Worm (Caenorhabditis elegans) whole organism, L2 larva: ENCODE data around the gene calf-1.

ENCODE experiments used
- C34F6.9 ChIP-seq: fragments of 150-350 bp; optimal IDR thresholded peaks from 2 replicates; lab custom pipeline; 2014; ENCODE audit warnings: missing biosample characterization, missing genetic modification characterization
- R02D3.7 ChIP-seq: fragments of 150-350 bp; optimal IDR thresholded peaks from 2 replicates; lab custom pipeline; 2014; ENCODE audit warnings: missing biosample characterization, missing genetic modification characterization
- Y55F3AM.14 ChIP-seq: fragments of 200-800 bp; sonication (Bioruptor generic); optimal IDR thresholded peaks from 2 replicates; lab custom pipeline; 2018; ENCODE audit warnings: mild to moderate bottlenecking, missing genetic modification characterization, missing compliant biosample characterization
- ZK546.5 ChIP-seq: sonication (generic microtip); optimal IDR thresholded peaks from 2 replicates; lab custom pipeline; 2017; ENCODE audit warnings: missing biosample characterization, missing genetic modification characterization
- alr-1 ChIP-seq: fragments of 150-350 bp; optimal IDR thresholded peaks from 2 replicates; lab custom pipeline; 2014; ENCODE audit warnings: missing biosample characterization, missing genetic modification characterization
- aly-2 ChIP-seq: fragments of 150-350 bp; optimal IDR thresholded peaks from 2 replicates; lab custom pipeline; 2014; ENCODE audit warnings: missing biosample characterization, missing genetic modification characterization
- ama-1 ChIP-seq: fragments of 150-350 bp; optimal IDR thresholded peaks from 2 replicates; lab custom pipeline; 2018; ENCODE audit warnings: inconsistent platforms
- blmp-1 ChIP-seq: sonication (generic microtip); optimal IDR thresholded peaks from 2 replicates; lab custom pipeline; 2017; ENCODE audit warnings: missing genetic modification characterization, mild to moderate bottlenecking, missing compliant biosample characterization, antibody characterized with exemption, moderate library complexity; ENCODE audit not compliant: insufficient read depth
- ceh-82 ChIP-seq: fragments of 150-350 bp; optimal IDR thresholded peaks from 2 replicates; lab custom pipeline; 2014; ENCODE audit warnings: missing biosample characterization, missing genetic modification characterization
- dmd-4 ChIP-seq: sonication (generic microtip); optimal IDR thresholded peaks from 2 replicates; lab custom pipeline; 2017; ENCODE audit warnings: missing biosample characterization, missing genetic modification characterization
- egl-27 ChIP-seq: sonication (generic microtip); optimal IDR thresholded peaks from 3 replicates; lab custom pipeline; 2017; ENCODE audit warnings: missing biosample characterization, missing genetic modification reagents, missing genetic modification characterization
- elt-1 ChIP-seq: fragments of 150-350 bp; optimal IDR thresholded peaks from 2 replicates; lab custom pipeline; 2014; ENCODE audit warnings: missing biosample characterization, missing genetic modification characterization
- elt-3 ChIP-seq: sonication (generic microtip); optimal IDR thresholded peaks from 2 replicates; lab custom pipeline; 2017; ENCODE audit warnings: missing biosample characterization, missing genetic modification characterization
- fos-1 ChIP-seq: fragments of 150-350 bp; optimal IDR thresholded peaks from 2 replicates; lab custom pipeline; 2014; ENCODE audit warnings: missing biosample characterization, missing genetic modification characterization
- gmeb-1 ChIP-seq: fragments of 150-350 bp; optimal IDR thresholded peaks from 2 replicates; lab custom pipeline; 2014; ENCODE audit warnings: missing biosample characterization, missing genetic modification characterization
- lin-13 ChIP-seq: fragments of 150-350 bp; optimal IDR thresholded peaks from 2 replicates; lab custom pipeline; 2014; ENCODE audit warnings: missing biosample characterization, missing genetic modification reagents, missing genetic modification characterization
- lin-39 ChIP-seq: fragments of 150-350 bp; optimal IDR thresholded peaks from 2 replicates; lab custom pipeline; 2014; ENCODE audit warnings: missing biosample characterization, missing genetic modification reagents, missing genetic modification characterization
- lsy-2 ChIP-seq, 2 experiments: fragments of 150-350 bp in 1 of 2; sonication (generic microtip) in 1 of 2; optimal IDR thresholded peaks; 2 replicates each; lab custom pipeline; 2014 to 2017; ENCODE audit warnings: missing biosample characterization in 2 of 2, missing genetic modification characterization in 2 of 2
- mab-5 ChIP-seq: fragments of 150-350 bp; optimal IDR thresholded peaks from 2 replicates; lab custom pipeline; 2014; ENCODE audit warnings: missing biosample characterization, missing genetic modification characterization
- mbf-1 ChIP-seq: sonication (generic microtip); optimal IDR thresholded peaks from 2 replicates; lab custom pipeline; 2017; ENCODE audit warnings: missing biosample characterization, missing genetic modification characterization
- mdl-1 ChIP-seq, 2 experiments: fragments of 150-350 bp in 1 of 2; sonication (generic microtip) in 1 of 2; optimal IDR thresholded peaks; 2 replicates each; lab custom pipeline; 2017; ENCODE audit warnings: missing biosample characterization in 2 of 2, missing genetic modification characterization in 2 of 2
- nhr-10 ChIP-seq: sonication (generic microtip); optimal IDR thresholded peaks from 2 replicates; lab custom pipeline; 2017; ENCODE audit warnings: missing biosample characterization, missing genetic modification characterization
- nhr-11 ChIP-seq: fragments of 150-350 bp; optimal IDR thresholded peaks from 2 replicates; lab custom pipeline; 2014; ENCODE audit warnings: missing biosample characterization, missing genetic modification characterization
- nhr-12 ChIP-seq: fragments of 150-350 bp; optimal IDR thresholded peaks from 2 replicates; lab custom pipeline; 2014; ENCODE audit warnings: missing biosample characterization, missing genetic modification characterization
- nhr-129 ChIP-seq: fragments of 150-350 bp; optimal IDR thresholded peaks from 2 replicates; lab custom pipeline; 2014; ENCODE audit warnings: missing biosample characterization, missing genetic modification characterization
- nhr-23 ChIP-seq: fragments of 150-350 bp; optimal IDR thresholded peaks from 2 replicates; lab custom pipeline; 2014; ENCODE audit warnings: missing biosample characterization, missing genetic modification reagents, missing genetic modification characterization
- nhr-237 ChIP-seq: fragments of 150-350 bp; optimal IDR thresholded peaks from 2 replicates; lab custom pipeline; 2014; ENCODE audit warnings: missing biosample characterization, missing genetic modification characterization
- nhr-6 ChIP-seq: fragments of 150-350 bp; optimal IDR thresholded peaks from 2 replicates; lab custom pipeline; 2014; ENCODE audit warnings: missing biosample characterization, missing genetic modification characterization
- nhr-77 ChIP-seq: fragments of 150-350 bp; optimal IDR thresholded peaks from 2 replicates; lab custom pipeline; 2014; ENCODE audit warnings: missing biosample characterization, missing genetic modification characterization
- peb-1 ChIP-seq: fragments of 150-350 bp; optimal IDR thresholded peaks from 2 replicates; lab custom pipeline; 2014; ENCODE audit warnings: missing biosample characterization, missing genetic modification characterization
- sma-3 ChIP-seq: sonication (generic microtip); optimal IDR thresholded peaks from 2 replicates; lab custom pipeline; 2016; ENCODE audit warnings: missing genetic modification reagents, missing genetic modification characterization, missing compliant biosample characterization
- sma-9 ChIP-seq, 2 experiments: fragments of 150-350 bp in 1 of 2; sonication (generic microtip) in 1 of 2; optimal IDR thresholded peaks; 2 replicates each; lab custom pipeline; 2014 to 2016; ENCODE audit warnings: missing genetic modification characterization in 2 of 2, mild to moderate bottlenecking in 1 of 2, missing biosample characterization in 1 of 2, missing compliant biosample characterization in 1 of 2, missing genetic modification reagents in 1 of 2, moderate library complexity in 1 of 2
- snpc-4 ChIP-seq: fragments of 150-350 bp; optimal IDR thresholded peaks from 2 replicates; lab custom pipeline; 2014; ENCODE audit warnings: missing biosample characterization, missing genetic modification characterization
- unc-39 ChIP-seq: fragments of 150-350 bp; optimal IDR thresholded peaks from 2 replicates; lab custom pipeline; 2014; ENCODE audit warnings: missing biosample characterization, missing genetic modification characterization
- unc-55 ChIP-seq: fragments of 150-350 bp; sonication (generic microtip); optimal IDR thresholded peaks from 3 replicates; lab custom pipeline; 2014; ENCODE audit warnings: missing biosample characterization, missing genetic modification reagents, missing genetic modification characterization
- unc-62 ChIP-seq: fragments of 150-350 bp; optimal IDR thresholded peaks from 2 replicates; lab custom pipeline; 2014; ENCODE audit warnings: missing biosample characterization, missing genetic modification reagents, missing genetic modification characterization
- zag-1 ChIP-seq: fragments of 150-350 bp; optimal IDR thresholded peaks from 2 replicates; lab custom pipeline; 2014; ENCODE audit warnings: missing biosample characterization, missing genetic modification characterization
- ztf-1 ChIP-seq: fragments of 200-800 bp; sonication (Bioruptor generic); conservative IDR thresholded peaks from 2 replicates; pipeline ENCODE4 v1.3.6; 2022; ENCODE audit warnings: missing genetic modification characterization, missing compliant biosample characterization
- ztf-11 ChIP-seq: sonication (generic microtip); optimal IDR thresholded peaks from 2 replicates; lab custom pipeline; 2017; ENCODE audit warnings: missing biosample characterization, missing genetic modification characterization
- ztf-4 ChIP-seq: fragments of 150-350 bp; optimal IDR thresholded peaks from 2 replicates; lab custom pipeline; 2014; ENCODE audit warnings: missing biosample characterization, missing genetic modification characterization

The calf-1 gene

DNA sequence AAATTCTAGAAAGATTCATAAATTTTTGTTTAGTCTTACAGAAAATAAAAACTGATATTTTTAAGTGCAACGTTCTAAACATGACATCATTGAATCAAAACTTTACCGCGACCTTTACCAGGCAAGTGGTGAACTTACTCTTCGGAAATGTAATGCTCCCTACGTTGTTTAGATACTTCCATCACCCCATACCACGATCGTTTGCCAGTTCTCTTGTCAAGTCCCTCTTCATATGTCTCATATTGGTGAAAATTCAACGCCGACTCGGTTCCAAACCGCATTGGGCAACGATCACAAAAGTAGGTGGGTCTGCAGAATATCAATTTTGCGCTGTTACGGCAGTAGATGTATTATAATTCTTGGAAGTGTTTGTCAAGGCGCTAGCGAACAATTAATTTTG, 18.1 kb downstream of the calf-1 start, which contains the start of gene B0250.18:
Gene B0250.18 (minus strand): TSS at position 101 of the 400 bp plus-strand sequence.
- no peak for TF ChIP-seq blmp-1 (tag; lab: Kevin White, UChicago)
- TF ChIP-seq nhr-6, result no peak
- no peak for TF ChIP-seq nhr-11 (tag; lab: Kevin White, UChicago)
- no peak for TF ChIP-seq aly-2
- TF ChIP-seq unc-62 (GFP tag; lab: Kevin White, UChicago), result no peak
- TF ChIP-seq nhr-23, result no peak
- TF ChIP-seq mdl-1 (tag; optimal IDR thresholded peaks at IDR 0.05; lab: Kevin White, UChicago), result no peak
- TF ChIP-seq C34F6.9 (tag; lab: Kevin White, UChicago), result no peak
- no peak for TF ChIP-seq lin-13 (GFP tag; lab: Kevin White, UChicago)

DNA sequence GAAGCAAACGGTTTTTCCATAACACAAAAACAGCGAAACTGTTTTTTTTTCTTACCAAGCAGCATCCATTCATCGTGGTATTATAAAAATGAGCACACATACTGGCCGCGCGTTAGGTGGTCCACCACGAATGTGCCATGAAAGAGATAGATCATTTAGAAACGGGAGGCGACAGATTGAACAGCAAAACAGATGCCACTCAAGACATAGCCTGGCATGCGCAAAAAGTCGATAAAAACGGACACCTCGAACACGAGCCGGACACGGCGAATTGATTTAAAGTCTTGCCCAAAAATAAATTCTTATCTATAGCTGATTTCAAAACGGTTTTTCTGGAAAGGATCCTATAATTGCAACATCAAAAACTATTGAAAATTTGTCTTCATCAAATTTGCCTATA, 21.7 kb downstream of the calf-1 start:
- no peak for TF ChIP-seq sma-3 (GFP tag; lab: Kevin White, UChicago)
- TF ChIP-seq ztf-1 (GFP tag; lab: Robert Waterston, UW), result no peak
- no peak for TF ChIP-seq blmp-1 (tag; lab: Kevin White, UChicago)
- TF ChIP-seq unc-55 (GFP tag; lab: Kevin White, UChicago), result peak; percentile 3
- no peak for TF ChIP-seq nhr-6
- no peak for TF ChIP-seq nhr-77 (tag; lab: Kevin White, UChicago)
- TF ChIP-seq aly-2, result no peak
- TF ChIP-seq C34F6.9 (tag; lab: Kevin White, UChicago), result peak; percentile 5
- TF ChIP-seq mbf-1 (tag; lab: Kevin White, UChicago), result no peak
- TF ChIP-seq elt-3 (tag; lab: Kevin White, UChicago), result no peak
- no peak for TF ChIP-seq nhr-11 (tag; lab: Kevin White, UChicago)
- TF ChIP-seq ztf-4 (tag; lab: Kevin White, UChicago), result no peak
- no peak for TF ChIP-seq ztf-11
- no peak for TF ChIP-seq lsy-2 (tag; optimal IDR thresholded peaks at IDR 0.05; lab: Kevin White, UChicago)
- TF ChIP-seq ceh-82, result no peak
- TF ChIP-seq nhr-10 (tag; lab: Kevin White, UChicago), result no peak
- TF ChIP-seq elt-1 (tag; lab: Kevin White, UChicago), result no peak

DNA sequence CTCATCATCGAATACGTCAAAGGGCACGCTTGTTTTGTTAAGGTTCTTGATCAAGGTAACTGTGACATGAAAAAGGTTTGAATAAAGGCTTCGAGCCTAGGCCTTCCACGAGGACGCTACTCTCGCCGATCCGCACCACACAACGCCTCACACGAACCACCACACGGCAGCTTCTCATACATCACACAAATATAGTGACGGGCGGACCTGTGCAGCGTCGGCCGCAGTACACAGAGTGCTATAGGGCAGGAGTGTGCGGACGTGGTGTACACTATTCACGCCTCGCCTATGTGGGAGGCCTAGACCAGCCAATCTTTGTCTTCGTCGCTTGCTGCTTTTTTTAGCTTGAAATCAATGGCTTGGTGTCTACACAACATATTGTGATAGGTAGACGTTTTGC, 23.3 kb downstream of the calf-1 start:
- TF ChIP-seq nhr-77 (tag; lab: Kevin White, UChicago) (no peak), nhr-129 (tag; lab: Kevin White, UChicago) (peak; percentile 1), snpc-4 (tag; lab: Kevin White, UChicago) (peak; percentile 96), gmeb-1 (no peak), alr-1 (tag; lab: Kevin White, UChicago) (no peak), ama-1 (lab: Kevin White, UChicago) (no peak), mab-5 (no peak), R02D3.7 (tag; lab: Kevin White, UChicago) (no peak), sma-9 (GFP tag; optimal IDR thresholded peaks at IDR 0.05; lab: Kevin White, UChicago) (no peak), sma-9 (tag; optimal IDR thresholded peaks at IDR 0.05; lab: Kevin White, UChicago) (no peak), ztf-4 (tag; lab: Kevin White, UChicago) (no peak), unc-55 (GFP tag; lab: Kevin White, UChicago) (peak; percentile 8)

DNA sequence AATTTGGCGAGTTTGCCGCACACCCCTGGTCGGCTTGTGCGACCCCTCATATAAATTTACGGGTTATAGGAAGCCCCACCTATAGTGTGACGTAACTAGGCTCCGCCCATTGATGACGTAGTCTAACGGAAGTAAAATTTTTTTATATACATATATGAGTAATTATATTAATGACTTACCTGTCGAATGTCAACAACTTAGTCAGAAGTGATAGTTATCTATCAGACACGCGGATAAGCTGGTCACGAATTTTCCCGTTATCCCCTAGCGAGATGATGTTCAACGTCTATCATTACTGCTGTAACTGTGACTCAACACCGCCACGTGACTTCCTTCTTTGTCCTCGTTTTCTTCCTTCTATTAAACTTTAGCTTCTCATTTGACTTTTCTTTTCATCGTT, 25.1 kb downstream of the calf-1 start, which contains the start of gene srd-70:
Gene srd-70 (plus strand): TSS at position 301 of the 400 bp plus-strand sequence.
- TF ChIP-seq C34F6.9 (tag; lab: Kevin White, UChicago) (no peak), ztf-11 (no peak), blmp-1 (tag; lab: Kevin White, UChicago) (no peak), dmd-4 (tag; lab: Kevin White, UChicago) (no peak), ZK546.5 (tag; lab: Kevin White, UChicago) (no peak), aly-2 (no peak), zag-1 (tag; lab: Kevin White, UChicago) (no peak), fos-1 (tag; lab: Kevin White, UChicago) (no peak), unc-39 (tag; lab: Kevin White, UChicago) (no peak), nhr-237 (tag; lab: Kevin White, UChicago) (no peak), unc-62 (GFP tag; lab: Kevin White, UChicago) (no peak)

DNA sequence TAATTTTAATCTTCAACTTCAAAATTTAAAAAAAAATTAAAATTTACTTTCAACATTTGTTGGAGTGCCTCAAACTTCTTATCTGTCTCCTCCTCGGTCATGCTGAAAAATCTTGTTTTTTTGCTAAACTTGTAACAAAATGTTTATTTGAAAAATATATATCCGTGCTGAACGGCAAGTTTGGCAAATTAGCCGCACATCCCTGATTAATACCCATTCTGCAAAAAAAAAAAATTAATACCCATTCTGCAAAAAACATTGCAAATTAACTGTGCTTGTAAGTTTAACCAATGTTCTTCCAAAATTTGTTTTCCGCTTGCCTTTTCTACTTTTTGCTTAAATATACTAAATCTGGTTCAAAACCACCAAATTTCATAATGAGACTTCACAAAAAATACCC, 25.8 kb downstream of the calf-1 start, which contains the start of gene F48F5.6:
Gene F48F5.6 (minus strand): TSS at position 101 of the 400 bp plus-strand sequence.
- no peak for TF ChIP-seq nhr-11 (tag; lab: Kevin White, UChicago)
- TF ChIP-seq lin-39, result no peak
- no peak for TF ChIP-seq mab-5
- no peak for TF ChIP-seq zag-1 (tag; lab: Kevin White, UChicago)
- no peak for TF ChIP-seq sma-3 (GFP tag; lab: Kevin White, UChicago)
- TF ChIP-seq nhr-12 (tag; lab: Kevin White, UChicago), result no peak
- TF ChIP-seq gmeb-1, result no peak
- TF ChIP-seq blmp-1 (tag; lab: Kevin White, UChicago), result no peak
- TF ChIP-seq peb-1 (tag; lab: Kevin White, UChicago), result no peak
- no peak for TF ChIP-seq egl-27
- TF ChIP-seq unc-55 (GFP tag; lab: Kevin White, UChicago), result no peak
- TF ChIP-seq Y55F3AM.14 (GFP tag; lab: Kevin White, UChicago), result no peak
- TF ChIP-seq fos-1 (tag; lab: Kevin White, UChicago), result no peak
- TF ChIP-seq alr-1 (tag; lab: Kevin White, UChicago), result no peak
- TF ChIP-seq sma-9 (GFP tag; optimal IDR thresholded peaks at IDR 0.05; lab: Kevin White, UChicago), result no peak
- no peak for TF ChIP-seq sma-9 (tag; optimal IDR thresholded peaks at IDR 0.05; lab: Kevin White, UChicago)
- TF ChIP-seq nhr-23, result no peak
